Worm (Caenorhabditis elegans) whole organism, L1 larva: ENCODE results near the gene nhr-211.

Experiments
- C16A3.4 ChIP-seq: fragments of 150-350 bp; optimal IDR thresholded peaks from 2 replicates; lab custom pipeline; 2014; ENCODE audit warnings: missing biosample characterization, missing genetic modification characterization
- fkh-8 ChIP-seq: sonication (generic microtip); optimal IDR thresholded peaks from 2 replicates; lab custom pipeline; 2016; ENCODE audit warnings: mild to moderate bottlenecking, missing genetic modification characterization, missing compliant biosample characterization
- isw-1 ChIP-seq: fragments of 200-800 bp; sonication (Bioruptor generic); IDR thresholded peaks from 2 replicates; pipeline ENCODE4 v1.3.6; 2022; ENCODE audit warnings: missing genetic modification characterization, missing compliant biosample characterization
- lin-14 ChIP-seq: fragments of 200-800 bp; sonication (Bioruptor generic); optimal IDR thresholded peaks from 2 replicates; lab custom pipeline; 2018; ENCODE audit warnings: mild to moderate bottlenecking, missing genetic modification characterization, moderate library complexity, missing compliant biosample characterization
- nhr-47 ChIP-seq: sonication (generic microtip); optimal IDR thresholded peaks from 2 replicates; lab custom pipeline; 2016; ENCODE audit warnings: mild to moderate bottlenecking, missing genetic modification characterization, moderate library complexity, missing compliant biosample characterization
- nhr-71 ChIP-seq: sonication (generic microtip); optimal IDR thresholded peaks from 2 replicates; lab custom pipeline; 2016; ENCODE audit warnings: mild to moderate bottlenecking, missing genetic modification characterization, moderate library complexity, missing compliant biosample characterization
- sptf-1 ChIP-seq: fragments of 150-350 bp; optimal IDR thresholded peaks from 2 replicates; lab custom pipeline; 2014; ENCODE audit warnings: missing biosample characterization, missing genetic modification characterization
- tlp-1 ChIP-seq: fragments of 150-350 bp; optimal IDR thresholded peaks from 2 replicates; lab custom pipeline; 2014; ENCODE audit warnings: missing biosample characterization, missing genetic modification characterization

The nhr-211 gene

DNA sequence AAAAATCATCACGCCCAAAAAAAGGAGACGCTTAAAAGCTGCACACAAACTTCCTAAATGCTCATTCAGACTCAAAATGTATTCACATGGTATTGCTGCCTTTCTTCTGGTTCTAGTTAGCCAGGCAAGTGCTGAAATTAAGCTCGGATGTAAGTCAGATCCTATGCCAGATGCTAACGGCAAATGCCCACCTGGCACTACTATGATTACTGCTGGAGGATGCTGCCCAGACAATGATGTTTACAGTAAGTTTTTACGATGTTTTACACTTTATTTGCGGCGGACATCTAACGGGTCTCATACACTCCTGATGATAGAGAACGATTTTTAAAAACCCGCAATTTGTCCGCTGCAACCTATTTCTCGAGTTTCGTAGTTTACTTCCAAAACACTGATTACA, 49.8 kb downstream of the nhr-211 start, which contains the start of gene C14C6.5:
C14C6.5 (plus strand) TSS at position 58 of the 400 bp plus-strand sequence.
- no peak for TF ChIP-seq nhr-71 (tag; lab: Kevin White, UChicago)
- no peak for TF ChIP-seq sptf-1
- TF ChIP-seq fkh-8 = no peak
- no peak for TF ChIP-seq nhr-47 (tag; lab: Kevin White, UChicago)
- TF ChIP-seq lin-14 = no peak
- TF ChIP-seq isw-1 (GFP tag; lab: Robert Waterston, UW) = no peak
- no peak for TF ChIP-seq tlp-1 (tag; lab: Kevin White, UChicago)
- TF ChIP-seq C16A3.4 = no peak
